Worm (Caenorhabditis elegans) whole organism, L3 larva: ENCODE results near the gene cam-1.

Source experiments
- R02D3.7 ChIP-seq: fragments of 150-350 bp; optimal IDR thresholded peaks from 2 replicates; lab custom pipeline; 2014; ENCODE audit warnings: missing biosample characterization, missing genetic modification characterization
- ZK546.5 ChIP-seq: sonication (generic microtip); optimal IDR thresholded peaks from 2 replicates; lab custom pipeline; 2017; ENCODE audit warnings: missing biosample characterization, missing genetic modification characterization
- aly-2 ChIP-seq: fragments of 150-350 bp; optimal IDR thresholded peaks from 2 replicates; lab custom pipeline; 2014; ENCODE audit warnings: missing biosample characterization, missing genetic modification characterization
- ama-1 ChIP-seq: fragments of 150-350 bp; optimal IDR thresholded peaks from 2 replicates; lab custom pipeline; 2018
- ceh-16 ChIP-seq: sonication (generic microtip); optimal IDR thresholded peaks from 2 replicates; lab custom pipeline; 2017; ENCODE audit warnings: missing biosample characterization, missing genetic modification characterization
- ceh-28 ChIP-seq: fragments of 150-350 bp; optimal IDR thresholded peaks from 2 replicates; lab custom pipeline; 2014; ENCODE audit warnings: missing biosample characterization, missing genetic modification reagents, missing genetic modification characterization
- ceh-82 ChIP-seq: fragments of 150-350 bp; optimal IDR thresholded peaks from 2 replicates; lab custom pipeline; 2014; ENCODE audit warnings: missing biosample characterization, missing genetic modification characterization
- ceh-9 ChIP-seq: sonication (generic microtip); optimal IDR thresholded peaks from 2 replicates; lab custom pipeline; 2018; ENCODE audit warnings: missing biosample characterization, missing genetic modification characterization
- daf-12 ChIP-seq: fragments of 150-350 bp; optimal IDR thresholded peaks from 2 replicates; lab custom pipeline; 2014; ENCODE audit warnings: missing biosample characterization, missing genetic modification reagents, missing genetic modification characterization
- egl-27 ChIP-seq: sonication (generic microtip); optimal IDR thresholded peaks from 4 replicates; lab custom pipeline; 2017; ENCODE audit warnings: missing biosample characterization, missing genetic modification reagents, missing genetic modification characterization
- egl-5 ChIP-seq: fragments of 150-350 bp; optimal IDR thresholded peaks from 2 replicates; lab custom pipeline; 2017; ENCODE audit warnings: missing biosample characterization, missing genetic modification reagents, missing genetic modification characterization, inconsistent platforms
- elt-1 ChIP-seq: fragments of 150-350 bp; optimal IDR thresholded peaks from 2 replicates; lab custom pipeline; 2014; ENCODE audit warnings: missing biosample characterization, missing genetic modification characterization
- elt-2 ChIP-seq: sonication (generic microtip); optimal IDR thresholded peaks from 2 replicates; lab custom pipeline; 2016; ENCODE audit warnings: missing genetic modification reagents, mild to moderate bottlenecking, missing genetic modification characterization, missing compliant biosample characterization
- elt-3 ChIP-seq, 3 experiments: fragments of 150-350 bp in 1 of 3; sonication (generic microtip) in 2 of 3; optimal IDR thresholded peaks; 2 replicates in 2 of 3; 4 replicates in 1 of 3; lab custom pipeline; 2014 to 2017; ENCODE audit warnings: missing biosample characterization in 3 of 3, missing genetic modification characterization in 3 of 3
- eor-1 ChIP-seq, 2 experiments: fragments of 150-350 bp; optimal IDR thresholded peaks; 2 replicates each; lab custom pipeline; 2014 to 2018; ENCODE audit warnings: missing biosample characterization in 2 of 2, missing genetic modification characterization in 2 of 2
- fkh-10 ChIP-seq: sonication (generic microtip); optimal IDR thresholded peaks from 2 replicates; lab custom pipeline; 2017; ENCODE audit warnings: missing biosample characterization, missing genetic modification reagents, missing genetic modification characterization
- fkh-2 ChIP-seq: fragments of 150-350 bp; optimal IDR thresholded peaks from 2 replicates; lab custom pipeline; 2014; ENCODE audit warnings: missing biosample characterization, missing genetic modification reagents, missing genetic modification characterization
- fos-1 ChIP-seq: fragments of 150-350 bp; optimal IDR thresholded peaks from 2 replicates; lab custom pipeline; 2014; ENCODE audit warnings: missing biosample characterization, missing genetic modification characterization
- hmg-11 ChIP-seq: sonication (generic microtip); optimal IDR thresholded peaks from 2 replicates; lab custom pipeline; 2016; ENCODE audit warnings: missing genetic modification characterization, missing compliant biosample characterization
- jun-1 ChIP-seq: fragments of 150-350 bp; optimal IDR thresholded peaks from 2 replicates; lab custom pipeline; 2014; ENCODE audit warnings: missing biosample characterization, missing genetic modification reagents, missing genetic modification characterization
- lin-15B ChIP-seq: fragments of 150-350 bp; optimal IDR thresholded peaks from 2 replicates; lab custom pipeline; 2014; ENCODE audit warnings: missing biosample characterization, missing genetic modification characterization
- lin-39 ChIP-seq: fragments of 150-350 bp; optimal IDR thresholded peaks from 2 replicates; lab custom pipeline; 2018; ENCODE audit warnings: missing biosample characterization, missing genetic modification reagents, missing genetic modification characterization
- lsy-12 ChIP-seq: sonication (generic microtip); optimal IDR thresholded peaks from 2 replicates; lab custom pipeline; 2016; ENCODE audit warnings: mild to moderate bottlenecking, missing genetic modification characterization, missing compliant biosample characterization
- mdl-1 ChIP-seq: fragments of 150-350 bp; optimal IDR thresholded peaks from 2 replicates; lab custom pipeline; 2014; ENCODE audit warnings: missing biosample characterization, missing genetic modification characterization
- mml-1 ChIP-seq: fragments of 150-350 bp; sonication (generic microtip); optimal IDR thresholded peaks from 3 replicates; lab custom pipeline; 2014; ENCODE audit warnings: missing biosample characterization, missing genetic modification characterization
- nfya-1 ChIP-seq: sonication (generic microtip); optimal IDR thresholded peaks from 2 replicates; lab custom pipeline; 2017; ENCODE audit warnings: missing genetic modification characterization, mild to moderate bottlenecking, missing compliant biosample characterization, antibody characterized with exemption, moderate library complexity; ENCODE audit not compliant: insufficient read depth
- nhr-11 ChIP-seq: fragments of 150-350 bp; optimal IDR thresholded peaks from 2 replicates; lab custom pipeline; 2014; ENCODE audit warnings: missing biosample characterization, missing genetic modification characterization
- nhr-12 ChIP-seq: fragments of 150-350 bp; optimal IDR thresholded peaks from 2 replicates; lab custom pipeline; 2014; ENCODE audit warnings: missing biosample characterization, missing genetic modification characterization
- nhr-23 ChIP-seq: fragments of 150-350 bp; optimal IDR thresholded peaks from 2 replicates; lab custom pipeline; 2014; ENCODE audit warnings: missing biosample characterization, missing genetic modification reagents, missing genetic modification characterization
- nhr-237 ChIP-seq: fragments of 150-350 bp; optimal IDR thresholded peaks from 2 replicates; lab custom pipeline; 2014; ENCODE audit warnings: missing biosample characterization, missing genetic modification characterization
- nhr-25 ChIP-seq: sonication (generic microtip); optimal IDR thresholded peaks from 2 replicates; lab custom pipeline; 2017; ENCODE audit warnings: missing biosample characterization, missing genetic modification characterization
- nhr-28 ChIP-seq: fragments of 150-350 bp; optimal IDR thresholded peaks from 2 replicates; lab custom pipeline; 2014; ENCODE audit warnings: missing biosample characterization, missing genetic modification characterization
- nhr-43 ChIP-seq: sonication (generic microtip); optimal IDR thresholded peaks from 2 replicates; lab custom pipeline; 2016; ENCODE audit warnings: mild to moderate bottlenecking, missing genetic modification characterization, missing compliant biosample characterization; ENCODE audit not compliant: poor library complexity, severe bottlenecking
- nhr-67 ChIP-seq: fragments of 150-350 bp; optimal IDR thresholded peaks from 2 replicates; lab custom pipeline; 2014; ENCODE audit warnings: missing biosample characterization, missing genetic modification characterization
- nhr-76 ChIP-seq: fragments of 150-350 bp; sonication (generic microtip); optimal IDR thresholded peaks from 5 replicates; lab custom pipeline; 2014; ENCODE audit warnings: missing biosample characterization, missing genetic modification characterization
- nhr-77 ChIP-seq: fragments of 150-350 bp; optimal IDR thresholded peaks from 2 replicates; lab custom pipeline; 2014; ENCODE audit warnings: missing biosample characterization, missing genetic modification characterization
- pha-4 ChIP-seq: fragments of 150-350 bp; optimal IDR thresholded peaks from 2 replicates; lab custom pipeline; 2014; ENCODE audit warnings: missing biosample characterization, missing genetic modification reagents, missing genetic modification characterization
- pqm-1 ChIP-seq: fragments of 150-350 bp; optimal IDR thresholded peaks from 2 replicates; lab custom pipeline; 2017; ENCODE audit warnings: missing biosample characterization, missing genetic modification characterization, inconsistent platforms
- sea-2 ChIP-seq: fragments of 150-350 bp; sonication (generic microtip); optimal IDR thresholded peaks from 4 replicates; lab custom pipeline; 2014; ENCODE audit warnings: missing biosample characterization, missing genetic modification reagents, missing genetic modification characterization
- skn-1 ChIP-seq: fragments of 150-350 bp; optimal IDR thresholded peaks from 2 replicates; lab custom pipeline; 2014; ENCODE audit warnings: missing biosample characterization, missing genetic modification characterization
- snpc-4 ChIP-seq: fragments of 150-350 bp; optimal IDR thresholded peaks from 2 replicates; lab custom pipeline; 2014; ENCODE audit warnings: missing biosample characterization, missing genetic modification characterization
- tbx-2 ChIP-seq: sonication (generic microtip); optimal IDR thresholded peaks from 2 replicates; lab custom pipeline; 2016; ENCODE audit warnings: mild to moderate bottlenecking, missing genetic modification characterization, missing compliant biosample characterization
- unc-39 ChIP-seq: sonication (generic microtip); optimal IDR thresholded peaks from 4 replicates; lab custom pipeline; 2017; ENCODE audit warnings: missing biosample characterization, missing genetic modification characterization
- unc-62 ChIP-seq: fragments of 150-350 bp; sonication (generic microtip); optimal IDR thresholded peaks from 4 replicates; lab custom pipeline; 2014; ENCODE audit warnings: missing biosample characterization, missing genetic modification reagents, missing genetic modification characterization
- zag-1 ChIP-seq: fragments of 150-350 bp; optimal IDR thresholded peaks from 2 replicates; lab custom pipeline; 2014; ENCODE audit warnings: missing biosample characterization, missing genetic modification characterization
- ztf-11 ChIP-seq: fragments of 150-350 bp; optimal IDR thresholded peaks from 2 replicates; lab custom pipeline; 2014; ENCODE audit warnings: missing biosample characterization, missing genetic modification characterization
- ztf-4 ChIP-seq: fragments of 150-350 bp; optimal IDR thresholded peaks from 2 replicates; lab custom pipeline; 2014; ENCODE audit warnings: missing biosample characterization, missing genetic modification characterization

cam-1 gene

DNA sequence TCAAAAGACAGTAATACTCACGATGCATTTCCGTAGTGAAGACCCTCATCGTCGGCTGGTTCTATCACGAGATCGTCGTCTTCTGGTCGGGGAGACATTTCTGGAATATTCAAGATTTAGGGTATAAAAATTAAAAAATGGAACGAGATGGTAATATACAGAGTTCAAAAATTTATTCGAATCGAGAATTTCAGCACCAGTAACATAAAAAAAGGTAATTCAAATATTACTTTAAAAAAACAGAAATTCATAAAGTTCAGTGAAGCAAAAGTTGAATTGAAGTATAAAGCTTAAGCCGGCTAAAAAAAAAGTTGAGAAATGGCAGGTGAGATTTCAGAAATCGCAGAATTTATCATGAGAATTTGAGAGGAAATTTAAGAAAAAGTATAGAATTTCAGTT lies at the start of gene cam-1:
Gene cam-1, minus strand, starts transcription at position 101 of the 400 bp plus-strand sequence.
- TF ChIP-seq unc-62 (GFP tag; lab: Kevin White, UChicago) (no peak), R02D3.7 (no peak), nhr-11 (no peak), lin-15B (tag; lab: Kevin White, UChicago) (no peak), sea-2 (GFP tag; lab: Kevin White, UChicago) (no peak), mml-1 (tag; lab: Kevin White, UChicago) (no peak), egl-5 (tag; lab: Kevin White, UChicago) (no peak), ceh-82 (no peak), daf-12 (tag; lab: Kevin White, UChicago) (no peak), nhr-12 (tag; lab: Kevin White, UChicago) (no peak), fkh-10 (GFP tag; lab: Kevin White, UChicago) (no peak)
- TF ChIP-seq, all 47 proteins: peak for 0

ce11 chrII:9358230-9358629 lies 48.1 kb upstream of the cam-1 start, which contains the start of gene mel-11:
Gene mel-11, plus strand, starts transcription at chrII:9358530.
- TF ChIP-seq nhr-76 (tag; lab: Kevin White, UChicago) = no peak
- TF ChIP-seq jun-1 (tag; lab: Kevin White, UChicago) = no peak
- no peak for TF ChIP-seq skn-1 (tag; lab: Kevin White, UChicago)
- no peak for TF ChIP-seq ceh-82
- no peak for TF ChIP-seq R02D3.7
- no peak for TF ChIP-seq fos-1 (tag; lab: Kevin White, UChicago)
- no peak for TF ChIP-seq fkh-2
- no peak for TF ChIP-seq nhr-25 (tag; lab: Kevin White, UChicago)
- TF ChIP-seq zag-1 = no peak
- TF ChIP-seq lin-39 (tag; lab: Kevin White, UChicago) = no peak

- TF ChIP-seq eor-1 (tag; optimal IDR thresholded peaks at IDR 0.05; lab: Kevin White, UChicago) (no peak), pqm-1 (tag; lab: Kevin White, UChicago) (no peak), ztf-4 (tag; lab: Kevin White, UChicago) (no peak), tbx-2 (peak; percentile 3), nhr-76 (tag; lab: Kevin White, UChicago) (no peak), nhr-25 (tag; lab: Kevin White, UChicago) (no peak), daf-12 (tag; lab: Kevin White, UChicago) (no peak), unc-62 (GFP tag; lab: Kevin White, UChicago) (no peak), ceh-82 (no peak), nhr-28 (no peak), sea-2 (GFP tag; lab: Kevin White, UChicago) (no peak), lin-39 (tag; lab: Kevin White, UChicago) (peak; percentile 63), elt-3 (tag; optimal IDR thresholded peaks at IDR 0.05; lab: Kevin White, UChicago) (no peak), jun-1 (tag; lab: Kevin White, UChicago) (no peak), pha-4 (tag; lab: Kevin White, UChicago) (peak; percentile 32), nhr-43 (peak; percentile 58), elt-1 (no peak), nhr-67 (tag; lab: Kevin White, UChicago) (no peak), mdl-1 (tag; lab: Kevin White, UChicago) (peak; percentile 6), ztf-11 (no peak), lsy-12 (tag; lab: Kevin White, UChicago) (peak; percentile 8), nhr-11 (no peak), egl-5 (tag; lab: Kevin White, UChicago) (peak; percentile 66), elt-2 (peak; percentile 16), unc-39 (no peak), R02D3.7 (peak; percentile 27), snpc-4 (tag; lab: Kevin White, UChicago) (peak; percentile 64), nhr-12 (tag; lab: Kevin White, UChicago) (no peak), ceh-9 (tag; lab: Kevin White, UChicago) (no peak), fkh-2 (no peak), nhr-237 (no peak), skn-1 (tag; lab: Kevin White, UChicago) (no peak), fos-1 (tag; lab: Kevin White, UChicago) (no peak), nhr-77 (tag; lab: Kevin White, UChicago) (no peak), nhr-23 (peak; percentile 77), ama-1 (lab: Kevin White, UChicago) (no peak), aly-2 (tag; lab: Kevin White, UChicago) (no peak), zag-1 (no peak), nfya-1 (tag; lab: Kevin White, UChicago) (peak; percentile 70), ceh-16 (tag; lab: Kevin White, UChicago) (no peak), ceh-28 (tag; lab: Kevin White, UChicago) (peak; percentile 43), hmg-11 (tag; lab: Kevin White, UChicago) (peak; percentile 74), ZK546.5 (tag; lab: Kevin White, UChicago) (no peak), mml-1 (tag; lab: Kevin White, UChicago) (no peak), fkh-10 (GFP tag; lab: Kevin White, UChicago) (no peak), lin-15B (tag; lab: Kevin White, UChicago) (peak; percentile 27), egl-27 (tag; lab: Kevin White, UChicago) (no peak)
Observed at ce11 chrII:9356723-9357122, 46.6 kb upstream of the cam-1 start.
